Fruit fly (Drosophila melanogaster): Measurements from ENCODE around the gene CG4836.
A peak's percentile ranks its signal among the peaks of the same experiment; 100 is the strongest.

The CG4836 gene

dm6 chr3R:20035887-20036286 is 22.2 kb downstream of the CG4836 start, which contains the start of gene Regnase-1 (continued):
- TF ChIP-seq eve (GFP tag; optimal IDR thresholded peaks at IDR 0.05) (no peak), pros (GFP tag; optimal IDR thresholded peaks at IDR 0.05) (no peak), CG1602 (GFP tag; optimal IDR thresholded peaks at IDR 0.05) (peak; percentile 68), CG18011 (GFP tag; optimal IDR thresholded peaks at IDR 0.05) (peak; percentile 83), gsb (GFP tag; IDR thresholded peaks at IDR 0.05) (peak; percentile 86), CG10979 (tag; optimal IDR thresholded peaks at IDR 0.05) (peak; percentile 85), ken (GFP tag; IDR thresholded peaks at IDR 0.05) (no peak), jumu (GFP tag; optimal IDR thresholded peaks at IDR 0.05) (peak; percentile 51), Spps (tag; optimal IDR thresholded peaks at IDR 0.05) (peak; percentile 86), CG4328 (GFP tag; optimal IDR thresholded peaks at IDR 0.05) (peak; percentile 94), Oaz (GFP tag; IDR thresholded peaks at IDR 0.05) (peak; percentile 78), shn (GFP tag; optimal IDR thresholded peaks at IDR 0.05) (peak; percentile 93), Rx (GFP tag; IDR thresholded peaks at IDR 0.05) (peak; percentile 84), ro (GFP tag; IDR thresholded peaks at IDR 0.05) (no peak), stc (GFP tag; IDR thresholded peaks at IDR 0.05) (peak; percentile 93), zen (tag; optimal IDR thresholded peaks at IDR 0.05) (peak; percentile 83), CG11398 (GFP tag; optimal IDR thresholded peaks at IDR 0.05) (peak; percentile 88), stwl (tag; optimal IDR thresholded peaks at IDR 0.05) (peak; percentile 99), zfh2 (GFP tag; optimal IDR thresholded peaks at IDR 0.05) (peak; percentile 85), CG13123 (GFP tag; optimal IDR thresholded peaks at IDR 0.05) (peak; percentile 83), sens-2 (GFP tag; IDR thresholded peaks at IDR 0.05) (peak; percentile 94), luna (GFP tag; optimal IDR thresholded peaks at IDR 0.05) (peak; percentile 89), ase (GFP tag; IDR thresholded peaks at IDR 0.05) (peak; percentile 76; the same call in 2 of the 3 replicates), pnt (GFP tag; optimal IDR thresholded peaks at IDR 0.05) (peak; percentile 11), vvl (GFP tag; IDR thresholded peaks at IDR 0.05) (peak; percentile 96), az2 (GFP tag; optimal IDR thresholded peaks at IDR 0.05) (peak; percentile 78), maf-S (GFP tag; optimal IDR thresholded peaks at IDR 0.05) (peak; percentile 84), dysf (GFP tag; IDR thresholded peaks at IDR 0.05) (peak; percentile 86), odd (GFP tag; optimal IDR thresholded peaks at IDR 0.05) (peak; percentile 95), twi (tag; optimal IDR thresholded peaks at IDR 0.05) (peak; percentile 74), CG10543 (GFP tag; optimal IDR thresholded peaks at IDR 0.05) (peak; percentile 92), CG7928 (GFP tag; optimal IDR thresholded peaks at IDR 0.05) (peak; percentile 67), CG10959 (GFP tag; IDR thresholded peaks at IDR 0.05) (peak; percentile 82), NK7.1 (GFP tag; optimal IDR thresholded peaks at IDR 0.05) (peak; percentile 84), CG17802 (tag; optimal IDR thresholded peaks at IDR 0.05) (peak; percentile 66), CG3995 (GFP tag; optimal IDR thresholded peaks at IDR 0.05) (peak; percentile 79), Kr (GFP tag; optimal IDR thresholded peaks at IDR 0.05) (peak; percentile 36), gsb-n (tag; optimal IDR thresholded peaks at IDR 0.05) (peak; percentile 94), bab2 (GFP tag; optimal IDR thresholded peaks at IDR 0.05) (peak; percentile 73), croc (GFP tag; conservative IDR thresholded peaks at IDR 0.05) (peak; percentile 66), CG18619 (GFP tag; optimal IDR thresholded peaks at IDR 0.05) (peak; percentile 94), hbn (GFP tag; IDR thresholded peaks at IDR 0.05; ENCODE audit: partially characterized antibody) (peak; percentile 95), zf30C (GFP tag; optimal IDR thresholded peaks at IDR 0.05) (peak; percentile 32), Ets65A (GFP tag) (peak; percentile 99), CG12104 (GFP tag; optimal IDR thresholded peaks at IDR 0.05) (peak; percentile 90), CG3281 (GFP tag; optimal IDR thresholded peaks at IDR 0.05) (peak; percentile 95), CG12942 (GFP tag; optimal IDR thresholded peaks at IDR 0.05) (peak; percentile 79), Dad (GFP tag; optimal IDR thresholded peaks at IDR 0.05) (peak; percentile 92), Mad (GFP tag; optimal IDR thresholded peaks at IDR 0.05) (peak; percentile 92), tx (GFP tag; optimal IDR thresholded peaks at IDR 0.05) (peak; percentile 72), Adf1 (GFP tag; IDR thresholded peaks at IDR 0.05) (peak; percentile 73; the same call in 1 of the 2 replicates), Ada2b (GFP tag; IDR thresholded peaks at IDR 0.05) (peak; percentile 71)
